Fruit fly (Drosophila melanogaster) whole organism, prepupa: ENCODE data around the gene Lam.

ENCODE experiments used
- CG10631 ChIP-seq: fragments of 200-800 bp; sonication (Bioruptor generic); optimal IDR thresholded peaks from 2 replicates; lab custom pipeline; 2016; ENCODE audit warnings: missing biosample characterization, missing genetic modification characterization
- CG10669 ChIP-seq: fragments of 200-800 bp; sonication (Bioruptor generic); optimal IDR thresholded peaks from 3 replicates; lab custom pipeline; 2018; ENCODE audit warnings: missing biosample characterization, mild to moderate bottlenecking, missing genetic modification characterization, moderate library complexity
- CG11294 ChIP-seq: fragments of 200-800 bp; sonication (Bioruptor generic); IDR thresholded peaks from 2 replicates; pipeline ENCODE4 v1.3.6; 2022; ENCODE audit warnings: missing biosample characterization, missing genetic modification characterization
- CG11762 ChIP-seq: fragments of 200-800 bp; sonication (Bioruptor generic); optimal IDR thresholded peaks from 3 replicates; lab custom pipeline; 2016; ENCODE audit warnings: missing biosample characterization, missing genetic modification characterization; ENCODE audit not compliant: insufficient read depth
- CG11902 ChIP-seq: fragments of 200-800 bp; sonication (Bioruptor generic); optimal IDR thresholded peaks from 3 replicates; lab custom pipeline; 2016; ENCODE audit warnings: missing biosample characterization, missing genetic modification characterization
- CG15336 ChIP-seq: fragments of 200-800 bp; sonication (Bioruptor generic); IDR thresholded peaks from 2 replicates; pipeline ENCODE4 v1.3.6; 2022; ENCODE audit warnings: missing biosample characterization, missing genetic modification characterization
- CG1621 ChIP-seq: fragments of 200-800 bp; sonication (Bioruptor generic); optimal IDR thresholded peaks from 3 replicates; lab custom pipeline; 2018; ENCODE audit warnings: missing biosample characterization, mild to moderate bottlenecking, missing genetic modification characterization
- CG16779 ChIP-seq: fragments of 200-800 bp; sonication (Bioruptor generic); optimal IDR thresholded peaks from 3 replicates; lab custom pipeline; 2017; ENCODE audit warnings: missing biosample characterization, mild to moderate bottlenecking, missing genetic modification characterization
- CG31627 ChIP-seq: fragments of 200-800 bp; sonication (Bioruptor generic); optimal IDR thresholded peaks from 3 replicates; lab custom pipeline; 2016; ENCODE audit warnings: missing biosample characterization, missing genetic modification characterization
- CG32006 ChIP-seq: fragments of 200-800 bp; sonication (Bioruptor generic); optimal IDR thresholded peaks from 3 replicates; lab custom pipeline; 2017; ENCODE audit warnings: missing biosample characterization, mild to moderate bottlenecking, missing genetic modification characterization
- CG34406 ChIP-seq: fragments of 200-800 bp; sonication (Bioruptor generic); optimal IDR thresholded peaks from 3 replicates; lab custom pipeline; 2016; ENCODE audit warnings: missing biosample characterization, missing genetic modification characterization
- CG3919 ChIP-seq: fragments of 200-800 bp; sonication (Bioruptor generic); optimal IDR thresholded peaks from 3 replicates; lab custom pipeline; 2016; ENCODE audit warnings: missing biosample characterization, missing genetic modification characterization
- CG4318 ChIP-seq: fragments of 200-800 bp; sonication (Bioruptor generic); optimal IDR thresholded peaks from 3 replicates; lab custom pipeline; 2017; ENCODE audit warnings: missing biosample characterization, mild to moderate bottlenecking, missing genetic modification characterization
- CG6163 ChIP-seq: fragments of 200-800 bp; sonication (Bioruptor generic); IDR thresholded peaks from 3 replicates; pipeline ENCODE4 v1.3.6; 2022; ENCODE audit warnings: missing biosample characterization, missing genetic modification characterization
- CG6792 ChIP-seq: fragments of 200-800 bp; sonication (Bioruptor generic); optimal IDR thresholded peaks from 3 replicates; lab custom pipeline; 2016; ENCODE audit warnings: missing biosample characterization, missing genetic modification characterization
- CG6808 ChIP-seq: fragments of 200-800 bp; sonication (Bioruptor generic); optimal IDR thresholded peaks from 3 replicates; lab custom pipeline; 2017; ENCODE audit warnings: missing biosample characterization, missing genetic modification characterization, mild to moderate bottlenecking, moderate library complexity, missing genetic modification reagents
- CG7368 ChIP-seq: fragments of 200-800 bp; sonication (Bioruptor generic); optimal IDR thresholded peaks from 3 replicates; lab custom pipeline; 2016; ENCODE audit warnings: missing biosample characterization, missing genetic modification characterization
- CG8119 ChIP-seq: fragments of 200-800 bp; sonication (Bioruptor generic); IDR thresholded peaks from 3 replicates; pipeline ENCODE4 v1.3.6; 2022; ENCODE audit warnings: missing biosample characterization, missing genetic modification characterization
- CG8319 ChIP-seq: fragments of 200-800 bp; sonication (Bioruptor generic); optimal IDR thresholded peaks from 3 replicates; lab custom pipeline; 2016; ENCODE audit warnings: missing biosample characterization, missing genetic modification characterization
- CG8632 ChIP-seq: fragments of 200-800 bp; sonication (Bioruptor generic); optimal IDR thresholded peaks from 3 replicates; lab custom pipeline; 2016; ENCODE audit warnings: missing biosample characterization, missing genetic modification characterization
- CG9139 ChIP-seq: fragments of 200-800 bp; sonication (Bioruptor generic); optimal IDR thresholded peaks from 3 replicates; lab custom pipeline; 2017; ENCODE audit warnings: missing biosample characterization, mild to moderate bottlenecking, missing genetic modification characterization
- Eip75B ChIP-seq: fragments of 200-800 bp; sonication (Bioruptor generic); optimal IDR thresholded peaks from 3 replicates; lab custom pipeline; 2016; ENCODE audit warnings: missing biosample characterization, missing genetic modification characterization
- Eip93F ChIP-seq: fragments of 200-800 bp; sonication (Bioruptor generic); optimal IDR thresholded peaks from 2 replicates; lab custom pipeline; 2016; ENCODE audit warnings: missing biosample characterization, mild to moderate bottlenecking, missing genetic modification characterization
- Ets21C ChIP-seq: fragments of 200-800 bp; sonication (Bioruptor generic); optimal IDR thresholded peaks from 3 replicates; lab custom pipeline; 2016; ENCODE audit warnings: missing biosample characterization, missing genetic modification characterization
- Ets96B ChIP-seq: fragments of 200-800 bp; optimal IDR thresholded peaks from 2 replicates; lab custom pipeline; 2019; ENCODE audit warnings: missing biosample characterization, mild to moderate bottlenecking, missing genetic modification characterization, moderate library complexity
- Gug ChIP-seq: fragments of 200-800 bp; sonication (Bioruptor generic); IDR thresholded peaks from 2 replicates; pipeline ENCODE4 v1.3.6; 2022; ENCODE audit warnings: missing biosample characterization, missing genetic modification characterization
- Hr39 ChIP-seq: fragments of 200-800 bp; sonication (Bioruptor generic); optimal IDR thresholded peaks from 2 replicates; lab custom pipeline; 2016; ENCODE audit warnings: missing biosample characterization, missing genetic modification characterization
- Hr4 ChIP-seq: fragments of 200-800 bp; sonication (Bioruptor generic); optimal IDR thresholded peaks from 3 replicates; lab custom pipeline; 2016; ENCODE audit warnings: missing biosample characterization, missing genetic modification characterization
- OdsH ChIP-seq: fragments of 200-800 bp; sonication (Bioruptor generic); optimal IDR thresholded peaks from 3 replicates; lab custom pipeline; 2016; ENCODE audit warnings: missing biosample characterization, missing genetic modification characterization
- Sox14 ChIP-seq: fragments of 200-800 bp; sonication (Bioruptor generic); optimal IDR thresholded peaks from 3 replicates; lab custom pipeline; 2016; ENCODE audit warnings: missing biosample characterization, missing genetic modification characterization
- Sox15 ChIP-seq: fragments of 200-800 bp; sonication (Bioruptor generic); optimal IDR thresholded peaks from 3 replicates; lab custom pipeline; 2016; ENCODE audit warnings: missing biosample characterization, missing genetic modification characterization
- achi ChIP-seq: fragments of 200-800 bp; sonication (Bioruptor generic); optimal IDR thresholded peaks from 3 replicates; lab custom pipeline; 2016; ENCODE audit warnings: missing biosample characterization, missing genetic modification characterization
- dsx ChIP-seq: fragments of 200-800 bp; optimal IDR thresholded peaks from 3 replicates; lab custom pipeline; 2019; ENCODE audit warnings: missing biosample characterization, mild to moderate bottlenecking, missing genetic modification characterization, moderate library complexity; ENCODE audit not compliant: poor library complexity, severe bottlenecking
- eg ChIP-seq: fragments of 200-800 bp; sonication (Bioruptor generic); IDR thresholded peaks from 3 replicates; pipeline ENCODE4 v1.3.6; 2022; ENCODE audit warnings: missing biosample characterization, missing genetic modification characterization
- esn ChIP-seq: fragments of 200-800 bp; sonication (Bioruptor generic); optimal IDR thresholded peaks from 2 replicates; lab custom pipeline; 2016; ENCODE audit warnings: missing biosample characterization, mild to moderate bottlenecking, missing genetic modification characterization, moderate library complexity
- fd59A ChIP-seq: fragments of 200-800 bp; sonication (Bioruptor generic); optimal IDR thresholded peaks from 2 replicates; lab custom pipeline; 2017; ENCODE audit warnings: missing biosample characterization, mild to moderate bottlenecking, missing genetic modification characterization, missing genetic modification reagents
- fkh ChIP-seq: fragments of 200-800 bp; sonication (Bioruptor generic); optimal IDR thresholded peaks from 3 replicates; lab custom pipeline; 2017; ENCODE audit warnings: missing biosample characterization, mild to moderate bottlenecking, missing genetic modification characterization, moderate library complexity
- lz ChIP-seq: fragments of 200-800 bp; sonication (Bioruptor generic); optimal IDR thresholded peaks from 3 replicates; lab custom pipeline; 2016; ENCODE audit warnings: missing biosample characterization, missing genetic modification characterization
- net ChIP-seq: fragments of 200-800 bp; sonication (Bioruptor generic); optimal IDR thresholded peaks from 3 replicates; lab custom pipeline; 2016; ENCODE audit warnings: missing biosample characterization, missing genetic modification characterization
- salr ChIP-seq, 2 experiments: fragments of 200-800 bp; sonication (Bioruptor generic); optimal IDR thresholded peaks; 3 replicates each; lab custom pipeline; 2016 to 2018; ENCODE audit warnings: missing biosample characterization in 2 of 2, missing genetic modification characterization in 2 of 2, mild to moderate bottlenecking in 1 of 2
- spab ChIP-seq: fragments of 200-800 bp; sonication (Bioruptor generic); optimal IDR thresholded peaks from 2 replicates; lab custom pipeline; 2017; ENCODE audit warnings: missing biosample characterization, mild to moderate bottlenecking, missing genetic modification characterization, missing genetic modification reagents
- ss ChIP-seq, 2 experiments: fragments of 200-800 bp; sonication (Bioruptor generic); optimal IDR thresholded peaks; 2 replicates in 1 of 2; 3 replicates in 1 of 2; lab custom pipeline; 2017 to 2018; ENCODE audit warnings: mild to moderate bottlenecking in 2 of 2, missing biosample characterization in 2 of 2, missing genetic modification characterization in 2 of 2, moderate library complexity in 1 of 2
- svp ChIP-seq: fragments of 200-800 bp; sonication (Bioruptor generic); peaks from one replicate; lab custom pipeline; 2016; ENCODE audit warnings: missing biosample characterization, missing genetic modification characterization
- topi ChIP-seq: fragments of 200-800 bp; sonication (Bioruptor generic); optimal IDR thresholded peaks from 3 replicates; lab custom pipeline; 2016; ENCODE audit warnings: missing biosample characterization, missing genetic modification characterization
- vri ChIP-seq: fragments of 200-800 bp; sonication (Bioruptor generic); optimal IDR thresholded peaks from 3 replicates; lab custom pipeline; 2016; ENCODE audit warnings: missing biosample characterization, mild to moderate bottlenecking, missing genetic modification characterization

Gene Lam

DNA sequence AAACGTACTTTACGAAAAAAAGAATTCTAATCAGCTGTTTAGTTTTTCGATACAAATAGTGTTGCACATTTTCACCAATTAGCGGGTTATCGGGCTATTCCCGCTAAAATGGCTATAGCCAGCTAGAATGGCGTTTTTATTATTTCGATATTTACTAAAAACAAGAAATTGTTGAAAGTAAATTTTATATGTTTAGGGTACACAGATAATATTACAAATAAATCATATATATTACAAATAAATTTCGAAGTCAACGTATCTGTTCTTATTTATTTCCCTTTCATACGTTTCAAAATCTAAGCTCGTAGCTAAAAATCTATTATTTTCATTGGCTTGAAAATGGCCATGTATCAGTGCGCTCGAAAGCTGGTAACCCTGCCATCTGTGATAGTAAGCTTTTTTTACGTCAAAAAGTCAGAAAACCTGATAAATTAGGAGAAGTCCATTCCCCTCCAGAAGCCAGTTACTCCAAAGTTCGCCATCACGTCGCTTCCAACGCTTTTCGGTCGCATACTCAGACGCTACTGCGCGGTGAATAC, 22.4 kb upstream of the Lam start, which contains the start of the genes CG7382 and cl (continued):
- TF ChIP-seq CG8632 (no peak), topi (GFP tag; lab: Kevin White, UChicago) (peak; percentile 17), Ets21C (GFP tag; lab: Kevin White, UChicago) (no peak), Hr4 (GFP tag; lab: Kevin White, UChicago) (no peak), OdsH (GFP tag; lab: Kevin White, UChicago) (peak; percentile 31), lz (peak; percentile 48), CG16779 (tag; lab: Kevin White, UChicago) (no peak), CG6163 (GFP tag; lab: Robert Waterston, UW) (no peak), Eip75B (GFP tag; lab: Kevin White, UChicago) (peak; percentile 25), CG6808 (peak; percentile 22), fd59A (GFP tag; lab: Kevin White, UChicago) (no peak), CG3919 (GFP tag; lab: Kevin White, UChicago) (no peak), CG15336 (GFP tag; lab: Robert Waterston, UW) (no peak), Sox14 (GFP tag; lab: Kevin White, UChicago) (peak; percentile 33), Eip93F (GFP tag; lab: Kevin White, UChicago) (no peak), CG31627 (GFP tag; lab: Kevin White, UChicago) (peak; percentile 16), CG6792 (GFP tag; lab: Kevin White, UChicago) (peak; percentile 9), CG8319 (GFP tag; lab: Kevin White, UChicago) (no peak), Hr39 (GFP tag; lab: Kevin White, UChicago) (peak; percentile 38), CG11902 (GFP tag; lab: Kevin White, UChicago) (peak; percentile 9), achi (peak; percentile 48), Ets96B (tag; lab: Kevin White, UChicago) (peak; percentile 27), CG8119 (GFP tag; lab: Robert Waterston, UW) (no peak), CG4318 (GFP tag; lab: Kevin White, UChicago) (no peak), CG1621 (tag; lab: Kevin White, UChicago) (peak; percentile 19), CG10669 (no peak), net (GFP tag; lab: Kevin White, UChicago) (no peak), ss (GFP tag; optimal IDR thresholded peaks at IDR 0.05; lab: Kevin White, UChicago) (peak in 1 of 2 experiments; percentile 30), CG10631 (GFP tag; lab: Kevin White, UChicago) (peak; percentile 38), Sox15 (GFP tag; lab: Kevin White, UChicago) (peak; percentile 20), CG11294 (GFP tag; lab: Robert Waterston, UW) (no peak), CG11762 (GFP tag; lab: Kevin White, UChicago) (no peak), CG9139 (GFP tag; lab: Kevin White, UChicago) (no peak), spab (no peak), dsx (GFP tag; lab: Kevin White, UChicago) (peak; percentile 2), svp (no peak), fkh (GFP tag; lab: Kevin White, UChicago) (no peak), Gug (GFP tag; lab: Robert Waterston, UW) (no peak), CG32006 (GFP tag; lab: Kevin White, UChicago) (peak; percentile 44)

- TF ChIP-seq eg (GFP tag; lab: Robert Waterston, UW) (0 out of 3 replicates have a peak, but pooled peaks have one; percentile 26), CG34406 (GFP tag; lab: Kevin White, UChicago) (peak; percentile 27), CG8119 (GFP tag; lab: Robert Waterston, UW) (peak; percentile 20; the same call in 1 of the 3 replicates), vri (GFP tag; lab: Kevin White, UChicago) (peak; percentile 81), CG7368 (GFP tag; lab: Kevin White, UChicago) (peak; percentile 1), Sox14 (GFP tag; lab: Kevin White, UChicago) (no peak), salr (GFP tag; optimal IDR thresholded peaks at IDR 0.05; lab: Kevin White, UChicago) (no peak), Eip75B (GFP tag; lab: Kevin White, UChicago) (no peak), CG31627 (GFP tag; lab: Kevin White, UChicago) (peak; percentile 5), esn (peak; percentile 26)
Observed at dm6 chr2L:5520757-5521156, 21.5 kb upstream of the Lam start.
